Worm (Caenorhabditis elegans) whole organism, L1 larva: ENCODE results near the gene sumv-2.

Experiments
- F16B12.6 ChIP-seq: fragments of 150-350 bp; optimal IDR thresholded peaks from 2 replicates; lab custom pipeline; 2014; ENCODE audit warnings: missing biosample characterization, missing genetic modification characterization
- Y116A8C.19 ChIP-seq: sonication (generic microtip); optimal IDR thresholded peaks from 2 replicates; lab custom pipeline; 2016; ENCODE audit warnings: missing compliant biosample characterization, missing genetic modification characterization, borderline replicate concordance
- ceh-63 ChIP-seq: fragments of 200-800 bp; sonication (Bioruptor generic); optimal IDR thresholded peaks from 2 replicates; lab custom pipeline; 2018; ENCODE audit warnings: mild to moderate bottlenecking, missing genetic modification characterization, missing compliant biosample characterization
- ceh-8 ChIP-seq: fragments of 200-800 bp; sonication (Bioruptor generic); optimal IDR thresholded peaks from 2 replicates; lab custom pipeline; 2018; ENCODE audit warnings: mild to moderate bottlenecking, missing genetic modification characterization, moderate library complexity, missing compliant biosample characterization
- ceh-90 ChIP-seq: sonication (generic microtip); optimal IDR thresholded peaks from 2 replicates; lab custom pipeline; 2016; ENCODE audit warnings: missing genetic modification characterization, missing compliant biosample characterization
- dpl-1 ChIP-seq, 3 experiments: fragments of 150-350 bp in 2 of 3; sonication (generic microtip) in 1 of 3; optimal IDR thresholded peaks; 2 replicates each; lab custom pipeline; 2014 to 2017; ENCODE audit warnings: missing biosample characterization in 3 of 3, missing genetic modification characterization in 3 of 3, missing genetic modification reagents in 3 of 3
- efl-1 ChIP-seq, 4 experiments: fragments of 150-350 bp; optimal IDR thresholded peaks in 3 of 4; peaks in 1 of 4; 1 replicate in 1 of 4; 2 replicates in 3 of 4; lab custom pipeline; 2014; ENCODE audit warnings: missing biosample characterization in 2 of 4, missing genetic modification characterization in 2 of 4, missing genetic modification reagents in 2 of 4
- elt-2 ChIP-seq: sonication (generic microtip); optimal IDR thresholded peaks from 2 replicates; lab custom pipeline; 2016; ENCODE audit warnings: missing genetic modification characterization, mild to moderate bottlenecking, inconsistent platforms, missing compliant biosample characterization, missing genetic modification reagents
- fkh-10 ChIP-seq: sonication (generic microtip); optimal IDR thresholded peaks from 2 replicates; lab custom pipeline; 2017; ENCODE audit warnings: missing biosample characterization, missing genetic modification reagents, missing genetic modification characterization
- fkh-4 ChIP-seq: sonication (generic microtip); optimal IDR thresholded peaks from 2 replicates; lab custom pipeline; 2016; ENCODE audit warnings: missing compliant biosample characterization, missing genetic modification characterization, borderline replicate concordance
- fkh-8 ChIP-seq: sonication (generic microtip); optimal IDR thresholded peaks from 2 replicates; lab custom pipeline; 2016; ENCODE audit warnings: mild to moderate bottlenecking, missing genetic modification characterization, missing compliant biosample characterization
- grh-1 ChIP-seq: fragments of 200-800 bp; sonication (Bioruptor generic); IDR thresholded peaks from 2 replicates; pipeline ENCODE4 v1.3.6; 2022; ENCODE audit warnings: missing genetic modification reagents, missing genetic modification characterization, missing compliant biosample characterization
- isw-1 ChIP-seq: fragments of 200-800 bp; sonication (Bioruptor generic); IDR thresholded peaks from 2 replicates; pipeline ENCODE4 v1.3.6; 2022; ENCODE audit warnings: missing genetic modification characterization, missing compliant biosample characterization
- jun-1 ChIP-seq: fragments of 150-350 bp; optimal IDR thresholded peaks from 2 replicates; lab custom pipeline; 2014; ENCODE audit warnings: missing biosample characterization, missing genetic modification reagents, missing genetic modification characterization
- lin-13 ChIP-seq: fragments of 150-350 bp; optimal IDR thresholded peaks from 2 replicates; lab custom pipeline; 2014; ENCODE audit warnings: missing biosample characterization, missing genetic modification reagents, missing genetic modification characterization
- lin-15B ChIP-seq: fragments of 150-350 bp; sonication (generic microtip); optimal IDR thresholded peaks from 3 replicates; lab custom pipeline; 2014; ENCODE audit warnings: missing biosample characterization, missing genetic modification characterization
- lsy-2 ChIP-seq, 2 experiments: fragments of 150-350 bp; optimal IDR thresholded peaks; 2 replicates each; lab custom pipeline; 2014; ENCODE audit warnings: missing biosample characterization in 2 of 2, missing genetic modification characterization in 2 of 2
- mdl-1 ChIP-seq, 2 experiments: fragments of 150-350 bp; optimal IDR thresholded peaks; 2 replicates each; lab custom pipeline; 2014 to 2017; ENCODE audit warnings: missing biosample characterization in 2 of 2, missing genetic modification characterization in 2 of 2, inconsistent platforms in 1 of 2
- mef-2 ChIP-seq: fragments of 150-350 bp; optimal IDR thresholded peaks from 2 replicates; lab custom pipeline; 2014; ENCODE audit warnings: missing biosample characterization, missing genetic modification characterization
- mep-1 ChIP-seq: fragments of 150-350 bp; optimal IDR thresholded peaks from 2 replicates; lab custom pipeline; 2014; ENCODE audit warnings: missing biosample characterization, missing genetic modification characterization
- nhr-11 ChIP-seq: fragments of 150-350 bp; optimal IDR thresholded peaks from 2 replicates; lab custom pipeline; 2014; ENCODE audit warnings: missing biosample characterization, missing genetic modification characterization
- nhr-12 ChIP-seq: sonication (generic microtip); optimal IDR thresholded peaks from 2 replicates; lab custom pipeline; 2017; ENCODE audit warnings: missing biosample characterization, missing genetic modification characterization
- nhr-20 ChIP-seq: sonication (generic microtip); optimal IDR thresholded peaks from 2 replicates; lab custom pipeline; 2016; ENCODE audit warnings: mild to moderate bottlenecking, missing genetic modification characterization, missing compliant biosample characterization
- nhr-237 ChIP-seq: fragments of 150-350 bp; optimal IDR thresholded peaks from 2 replicates; lab custom pipeline; 2014; ENCODE audit warnings: missing biosample characterization, missing genetic modification characterization
- nhr-71 ChIP-seq: sonication (generic microtip); optimal IDR thresholded peaks from 2 replicates; lab custom pipeline; 2016; ENCODE audit warnings: mild to moderate bottlenecking, missing genetic modification characterization, moderate library complexity, missing compliant biosample characterization
- nhr-76 ChIP-seq: sonication (generic microtip); optimal IDR thresholded peaks from 2 replicates; lab custom pipeline; 2017; ENCODE audit warnings: missing biosample characterization, missing genetic modification characterization
- nhr-77 ChIP-seq: fragments of 150-350 bp; optimal IDR thresholded peaks from 2 replicates; lab custom pipeline; 2014; ENCODE audit warnings: missing biosample characterization, missing genetic modification characterization
- nhr-84 ChIP-seq: sonication (generic microtip); optimal IDR thresholded peaks from 2 replicates; lab custom pipeline; 2017; ENCODE audit warnings: missing biosample characterization, missing genetic modification characterization
- nhr-90 ChIP-seq: sonication (generic microtip); optimal IDR thresholded peaks from 2 replicates; lab custom pipeline; 2016; ENCODE audit warnings: mild to moderate bottlenecking, missing genetic modification characterization, missing compliant biosample characterization; ENCODE audit not compliant: poor library complexity
- rnt-1 ChIP-seq: sonication (generic microtip); optimal IDR thresholded peaks from 2 replicates; lab custom pipeline; 2016; ENCODE audit warnings: mild to moderate bottlenecking, missing genetic modification characterization, moderate library complexity, missing compliant biosample characterization
- snpc-4 ChIP-seq: fragments of 150-350 bp; optimal IDR thresholded peaks from 2 replicates; lab custom pipeline; 2014; ENCODE audit warnings: missing biosample characterization, missing genetic modification characterization
- snu-23 ChIP-seq: sonication (generic microtip); optimal IDR thresholded peaks from 2 replicates; lab custom pipeline; 2016; ENCODE audit warnings: missing genetic modification characterization, missing compliant biosample characterization
- sup-37 ChIP-seq: fragments of 200-800 bp; sonication (Bioruptor generic); optimal IDR thresholded peaks from 2 replicates; lab custom pipeline; 2018; ENCODE audit warnings: mild to moderate bottlenecking, missing genetic modification characterization, missing compliant biosample characterization
- swsn-7 ChIP-seq: sonication (generic microtip); optimal IDR thresholded peaks from 2 replicates; lab custom pipeline; 2016; ENCODE audit warnings: missing genetic modification characterization, missing compliant biosample characterization
- unc-86 ChIP-seq: sonication (generic microtip); optimal IDR thresholded peaks from 2 replicates; lab custom pipeline; 2016; ENCODE audit warnings: missing genetic modification characterization, missing compliant biosample characterization
- zip-4 ChIP-seq: fragments of 200-800 bp; sonication (Bioruptor generic); optimal IDR thresholded peaks from 2 replicates; lab custom pipeline; 2018; ENCODE audit warnings: mild to moderate bottlenecking, missing genetic modification characterization, moderate library complexity, missing compliant biosample characterization

Gene sumv-2

DNA sequence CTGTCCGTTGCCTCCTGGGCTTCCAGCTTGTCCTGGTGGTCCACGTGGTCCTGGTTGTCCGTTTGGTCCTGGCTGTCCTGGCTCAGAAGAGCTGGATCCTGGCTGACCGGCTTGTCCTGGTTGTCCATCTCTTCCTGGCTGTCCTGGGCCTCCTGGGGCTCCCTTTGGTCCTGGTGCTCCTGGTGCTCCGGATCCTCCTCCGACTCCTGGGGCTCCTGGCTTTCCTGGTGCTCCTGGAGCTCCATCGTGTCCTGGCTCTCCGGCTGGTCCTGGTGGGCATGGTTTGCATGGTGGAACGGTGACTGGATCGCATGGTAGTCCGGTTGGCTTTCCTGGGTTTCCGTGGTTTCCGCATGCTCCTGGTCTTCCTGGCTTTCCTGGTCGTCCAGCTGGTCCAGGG, 35.7 kb downstream of the sumv-2 start:
- TF ChIP-seq snu-23 (GFP tag; lab: Kevin White, UChicago) (no peak), ceh-8 (peak; percentile 49)

DNA sequence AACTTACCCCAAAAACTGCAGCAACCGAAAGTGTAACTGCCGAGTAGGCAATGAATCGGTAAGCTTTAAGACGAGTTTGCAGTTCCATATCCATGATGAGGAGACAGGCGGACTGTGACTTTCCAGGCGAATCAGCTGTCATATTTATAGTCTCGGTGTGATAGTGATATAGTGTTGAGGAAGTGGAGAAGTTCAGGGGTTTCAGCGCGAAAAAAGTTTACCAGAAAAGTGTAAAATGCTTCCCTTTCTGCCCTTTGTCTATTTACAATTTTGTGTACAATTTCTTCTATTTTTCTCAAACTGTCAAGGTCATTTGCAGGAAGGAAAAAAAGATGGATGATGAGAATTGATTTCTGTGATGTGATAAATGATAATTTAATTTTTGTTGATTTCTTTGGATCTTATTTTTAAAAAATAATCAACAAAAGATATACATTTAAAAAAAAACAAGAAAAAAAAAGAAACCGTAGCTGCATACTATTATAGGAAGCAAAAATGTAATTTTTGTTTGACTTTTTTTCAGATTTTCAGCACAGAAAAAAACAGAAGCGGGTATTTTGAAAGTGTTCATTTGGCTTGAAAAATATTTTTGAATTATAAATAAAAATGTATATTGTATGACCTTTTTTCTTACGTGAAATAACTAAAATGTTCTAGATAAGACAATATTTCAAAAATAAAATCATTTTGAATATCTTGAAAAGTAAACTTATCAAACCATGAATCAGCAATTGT, 36.7 kb downstream of the sumv-2 start, which contains the start of the genes col-139 and F41F3.1:
col-139 (minus strand) TSS at position 101 of the 735 bp plus-strand sequence.
F41F3.1 (plus strand) TSS at position 685 of the 735 bp plus-strand sequence.
- TF ChIP-seq zip-4 (GFP tag; lab: Kevin White, UChicago) (no peak), mef-2 (tag; lab: Kevin White, UChicago) (no peak), lin-15B (tag; lab: Kevin White, UChicago) (no peak), nhr-71 (no peak), ceh-8 (no peak), lin-13 (GFP tag; lab: Kevin White, UChicago) (no peak), fkh-8 (tag; lab: Kevin White, UChicago) (no peak)
- TF ChIP-seq, all 84 proteins: peak for 0

DNA sequence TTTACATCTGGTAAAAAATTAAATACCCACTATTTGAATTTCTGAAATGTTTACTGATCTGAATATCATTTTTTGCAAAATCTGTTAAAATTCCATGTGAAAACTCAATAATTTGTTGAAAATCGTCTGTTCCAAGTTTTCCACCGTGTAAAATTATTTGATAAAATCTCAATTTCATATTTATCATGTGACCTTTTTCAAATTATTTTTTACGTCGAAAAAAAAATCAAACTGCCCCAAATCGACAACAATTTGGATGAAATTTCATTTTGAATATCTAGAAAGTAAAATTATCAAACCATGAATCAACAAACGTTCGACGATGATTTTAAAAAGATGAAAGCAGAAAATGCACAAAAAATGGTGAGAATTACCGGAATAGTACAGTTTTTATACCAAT, 37.8 kb downstream of the sumv-2 start, which contains the start of gene F41F3.9:
F41F3.9 (plus strand) TSS at position 301 of the 400 bp plus-strand sequence.
- TF ChIP-seq nhr-76 (tag; lab: Kevin White, UChicago) (no peak), nhr-84 (no peak), nhr-90 (no peak), dpl-1 (GFP tag; optimal IDR thresholded peaks at IDR 0.05; lab: Kevin White, UChicago) (no peak), grh-1 (no peak), swsn-7 (tag; lab: Kevin White, UChicago) (no peak), rnt-1 (tag; lab: Kevin White, UChicago) (no peak), jun-1 (tag; lab: Kevin White, UChicago) (no peak), mep-1 (tag; lab: Kevin White, UChicago) (no peak), zip-4 (GFP tag; lab: Kevin White, UChicago) (no peak)

DNA sequence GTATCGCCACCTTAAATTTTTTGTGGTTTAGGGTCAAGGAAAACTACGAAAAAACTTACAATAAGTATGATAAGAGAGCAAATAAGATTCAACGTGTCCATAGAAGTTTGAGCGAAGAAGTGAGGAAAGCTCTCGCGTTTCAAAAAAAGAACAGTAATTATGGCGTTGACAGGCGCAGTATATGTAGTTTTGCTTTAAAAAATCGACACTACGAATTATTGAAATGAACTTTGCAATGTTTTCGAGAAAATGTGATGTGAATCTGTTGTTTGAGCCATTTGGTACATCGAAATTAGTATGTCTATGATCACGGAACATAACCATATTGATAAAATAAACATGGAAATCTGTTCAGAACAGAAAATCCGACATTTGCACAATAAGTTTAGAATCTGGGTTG, 45.0 kb downstream of the sumv-2 start, which contains the start of gene srx-74:
srx-74 (minus strand) TSS at position 101 of the 400 bp plus-strand sequence.
- no peak for TF ChIP-seq nhr-20 (tag; lab: Kevin White, UChicago)
- no peak for TF ChIP-seq snpc-4
- no peak for TF ChIP-seq elt-2 (tag; lab: Kevin White, UChicago)
- no peak for TF ChIP-seq sup-37 (GFP tag; lab: Kevin White, UChicago)
- no peak for TF ChIP-seq lsy-2 (tag; optimal IDR thresholded peaks at IDR 0.05; lab: Kevin White, UChicago)
- TF ChIP-seq nhr-237 (tag; lab: Kevin White, UChicago): no peak
- TF ChIP-seq nhr-11 (tag; lab: Kevin White, UChicago): no peak
- no peak for TF ChIP-seq mdl-1 (tag; optimal IDR thresholded peaks at IDR 0.05; lab: Kevin White, UChicago)
- TF ChIP-seq nhr-77 (tag; lab: Kevin White, UChicago): no peak
- TF ChIP-seq isw-1 (GFP tag; lab: Robert Waterston, UW): no peak
- no peak for TF ChIP-seq F16B12.6 (tag; lab: Kevin White, UChicago)
- no peak for TF ChIP-seq fkh-10 (GFP tag; lab: Kevin White, UChicago)
- TF ChIP-seq fkh-4 (tag; lab: Kevin White, UChicago): no peak
- no peak for TF ChIP-seq nhr-12 (tag; lab: Kevin White, UChicago)
- TF ChIP-seq efl-1 (optimal IDR thresholded peaks at IDR 0.05; lab: Kevin White, UChicago): no peak
- no peak for TF ChIP-seq efl-1 (GFP tag; optimal IDR thresholded peaks at IDR 0.05 in 1 of 2; lab: Kevin White, UChicago)
- TF ChIP-seq dpl-1 (GFP tag; optimal IDR thresholded peaks at IDR 0.05; lab: Kevin White, UChicago): no peak
- TF ChIP-seq, all 84 proteins: peak for 0

DNA sequence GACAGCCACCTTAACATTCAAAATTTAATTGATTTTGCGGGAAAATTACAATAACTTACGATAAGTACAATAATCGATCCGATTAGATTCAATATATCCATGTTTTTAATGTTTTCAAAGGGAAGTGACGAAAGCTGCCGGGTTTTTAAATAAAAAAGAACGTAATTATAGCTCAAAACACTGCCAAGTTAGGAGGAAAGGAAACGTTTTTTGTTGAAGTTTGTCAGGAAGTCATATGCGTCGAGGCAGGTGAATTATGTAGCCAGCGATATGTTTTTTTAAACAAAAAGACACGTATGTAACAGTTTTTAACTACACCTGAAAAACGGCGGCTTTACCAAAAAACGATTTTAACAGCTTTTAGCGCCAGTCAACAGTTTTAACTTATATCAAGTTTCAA, 48.3 kb downstream of the sumv-2 start, which contains the start of gene srx-73:
srx-73 (minus strand) TSS at position 101 of the 400 bp plus-strand sequence.
- TF ChIP-seq ceh-63: no peak
- TF ChIP-seq ceh-90 (tag; lab: Kevin White, UChicago): no peak
- TF ChIP-seq Y116A8C.19 (tag; lab: Kevin White, UChicago): no peak
- no peak for TF ChIP-seq ceh-8
- TF ChIP-seq lin-13 (GFP tag; lab: Kevin White, UChicago): no peak
- no peak for TF ChIP-seq unc-86
- no peak for TF ChIP-seq nhr-84
